Fruit fly (Drosophila melanogaster) whole organism, embryonic: Measurements from ENCODE around the gene GC2.

Experiments used
- Abd-B ChIP-seq: fragments of 200-800 bp; sonication (Bioruptor generic); optimal IDR thresholded peaks from 2 replicates; lab custom pipeline; 2018; ENCODE audit warnings: missing biosample characterization, mild to moderate bottlenecking, missing genetic modification characterization, moderate library complexity
- Bteb2 ChIP-seq: fragments of 200-800 bp; sonication (Bioruptor generic); optimal IDR thresholded peaks from 2 replicates; lab custom pipeline; 2016; ENCODE audit warnings: missing biosample characterization, missing genetic modification characterization
- CG10147 ChIP-seq: fragments of 200-800 bp; sonication (Bioruptor generic); optimal IDR thresholded peaks from 2 replicates; lab custom pipeline; 2019; ENCODE audit warnings: missing biosample characterization, mild to moderate bottlenecking, missing genetic modification characterization, moderate library complexity
- CG10431 ChIP-seq: fragments of 200-800 bp; sonication (Bioruptor generic); optimal IDR thresholded peaks from 3 replicates; lab custom pipeline; 2018; ENCODE audit warnings: missing biosample characterization, mild to moderate bottlenecking, missing genetic modification characterization
- CG10959 ChIP-seq: fragments of 200-800 bp; sonication (Bioruptor generic); IDR thresholded peaks from 2 replicates; pipeline ENCODE4 v1.3.6; 2022; ENCODE audit warnings: missing biosample characterization, missing genetic modification characterization
- CG12155 ChIP-seq: fragments of 200-800 bp; sonication (Bioruptor generic); optimal IDR thresholded peaks from 3 replicates; lab custom pipeline; 2016; ENCODE audit warnings: missing biosample characterization, missing genetic modification characterization
- CG13296 ChIP-seq: fragments of 200-800 bp; sonication (Bioruptor generic); optimal IDR thresholded peaks from 3 replicates; lab custom pipeline; 2018; ENCODE audit warnings: missing biosample characterization, mild to moderate bottlenecking, missing genetic modification characterization
- CG1529 ChIP-seq: fragments of 200-800 bp; sonication (Bioruptor generic); optimal IDR thresholded peaks from 3 replicates; lab custom pipeline; 2018; ENCODE audit warnings: missing biosample characterization, missing genetic modification characterization
- CG18619 ChIP-seq: fragments of 200-800 bp; sonication (Bioruptor generic); optimal IDR thresholded peaks from 3 replicates; lab custom pipeline; 2017; ENCODE audit warnings: missing biosample characterization, mild to moderate bottlenecking, missing genetic modification characterization
- CG2120 ChIP-seq: fragments of 200-800 bp; sonication (Bioruptor generic); optimal IDR thresholded peaks from 3 replicates; lab custom pipeline; 2016; ENCODE audit warnings: missing biosample characterization, missing genetic modification characterization
- CG2678 ChIP-seq: fragments of 200-800 bp; sonication (Bioruptor generic); optimal IDR thresholded peaks from 3 replicates; lab custom pipeline; 2019; ENCODE audit warnings: missing biosample characterization, mild to moderate bottlenecking, missing genetic modification characterization, moderate library complexity
- CG31224 ChIP-seq: fragments of 200-800 bp; sonication (Bioruptor generic); IDR thresholded peaks from 2 replicates; pipeline ENCODE4 v1.3.6; 2022; ENCODE audit warnings: missing biosample characterization, missing genetic modification characterization
- CG34422 ChIP-seq: fragments of 200-800 bp; sonication (Bioruptor generic); IDR thresholded peaks from 3 replicates; pipeline ENCODE4 v1.3.6; 2022; ENCODE audit warnings: missing biosample characterization, missing genetic modification characterization
- CG4360 ChIP-seq: fragments of 200-800 bp; sonication (Bioruptor generic); IDR thresholded peaks from 2 replicates; pipeline ENCODE4 v1.3.6; 2022; ENCODE audit warnings: missing biosample characterization, missing genetic modification characterization
- CG6272 ChIP-seq: fragments of 200-800 bp; sonication (Bioruptor generic); IDR thresholded peaks from 2 replicates; pipeline ENCODE4 v1.3.6; 2022; ENCODE audit warnings: missing biosample characterization, missing genetic modification characterization
- CG7556 ChIP-seq: fragments of 200-800 bp; sonication (Bioruptor generic); optimal IDR thresholded peaks from 2 replicates; lab custom pipeline; 2017; ENCODE audit warnings: missing biosample characterization, mild to moderate bottlenecking, missing genetic modification characterization
- CG7745 ChIP-seq: fragments of 200-800 bp; sonication (Bioruptor generic); optimal IDR thresholded peaks from 2 replicates; lab custom pipeline; 2018; ENCODE audit warnings: missing biosample characterization, mild to moderate bottlenecking, missing genetic modification characterization, moderate library complexity
- CG8359 ChIP-seq: fragments of 200-800 bp; sonication (Bioruptor generic); optimal IDR thresholded peaks from 2 replicates; lab custom pipeline; 2017; ENCODE audit warnings: missing biosample characterization, mild to moderate bottlenecking, missing genetic modification characterization, borderline replicate concordance
- CkIIα-i1 ChIP-seq: fragments of 200-800 bp; sonication (Bioruptor generic); IDR thresholded peaks from 2 replicates; pipeline ENCODE4 v1.3.6; 2022; ENCODE audit warnings: missing biosample characterization, missing genetic modification characterization
- Dref ChIP-seq: fragments of 200-800 bp; sonication (Bioruptor generic); IDR thresholded peaks from 2 replicates; pipeline ENCODE4 v1.3.6; 2022; ENCODE audit warnings: missing biosample characterization, missing genetic modification characterization
- Eip74EF ChIP-seq, 2 experiments: fragments of 200-800 bp in 1 of 2; fragments of >200 bp in 1 of 2; sonication (Bioruptor generic) in 1 of 2; optimal IDR thresholded peaks; 2 replicates each; lab custom pipeline; 2017 to 2019; ENCODE audit warnings: missing biosample characterization in 2 of 2, missing genetic modification characterization in 2 of 2, mild to moderate bottlenecking in 1 of 2, moderate library complexity in 1 of 2
- Hand ChIP-seq: fragments of 200-800 bp; sonication (Bioruptor generic); optimal IDR thresholded peaks from 2 replicates; lab custom pipeline; 2017; ENCODE audit warnings: mild to moderate bottlenecking, missing biosample characterization, missing genetic modification reagents, missing genetic modification characterization
- Hmr ChIP-seq: fragments of 200-800 bp; sonication (Bioruptor generic); optimal IDR thresholded peaks from 3 replicates; lab custom pipeline; 2017; ENCODE audit warnings: mild to moderate bottlenecking, missing biosample characterization, missing genetic modification reagents, missing genetic modification characterization
- Kr ChIP-seq: fragments of 200-800 bp; sonication (Bioruptor generic); optimal IDR thresholded peaks from 2 replicates; lab custom pipeline; 2017; ENCODE audit warnings: missing biosample characterization, mild to moderate bottlenecking, missing genetic modification characterization
- NC2α ChIP-seq: fragments of 200-800 bp; sonication (Bioruptor generic); optimal IDR thresholded peaks from 2 replicates; lab custom pipeline; 2016; ENCODE audit warnings: missing biosample characterization, missing genetic modification characterization
- NFAT ChIP-seq: fragments of 200-800 bp; sonication (Bioruptor generic); IDR thresholded peaks from 2 replicates; pipeline ENCODE4 v1.3.6; 2022; ENCODE audit warnings: missing biosample characterization, missing genetic modification characterization
- PHDP ChIP-seq: fragments of 200-800 bp; sonication (Bioruptor generic); optimal IDR thresholded peaks from 3 replicates; lab custom pipeline; 2018; ENCODE audit warnings: missing biosample characterization, mild to moderate bottlenecking, missing genetic modification characterization, moderate library complexity
- Sry-β ChIP-seq: fragments of 200-800 bp; sonication (Bioruptor generic); optimal IDR thresholded peaks from 2 replicates; lab custom pipeline; 2018; ENCODE audit warnings: missing biosample characterization, mild to moderate bottlenecking, missing genetic modification characterization, moderate library complexity
- Ssrp ChIP-seq: fragments of 200-800 bp; sonication (Bioruptor generic); optimal IDR thresholded peaks from 2 replicates; lab custom pipeline; 2018; ENCODE audit warnings: missing biosample characterization, mild to moderate bottlenecking, missing genetic modification characterization, moderate library complexity
- Tbp ChIP-seq: fragments of >200 bp; optimal IDR thresholded peaks from 2 replicates; lab custom pipeline; 2018; ENCODE audit warnings: missing biosample characterization, missing genetic modification characterization
- Xrp1 ChIP-seq: fragments of 200-800 bp; sonication (Bioruptor generic); IDR thresholded peaks from 2 replicates; pipeline ENCODE4 v1.3.6; 2022; ENCODE audit warnings: missing biosample characterization, missing genetic modification characterization
- YL-1 ChIP-seq: fragments of 200-800 bp; sonication (Bioruptor generic); optimal IDR thresholded peaks from 3 replicates; lab custom pipeline; 2017; ENCODE audit warnings: missing biosample characterization, mild to moderate bottlenecking, missing genetic modification characterization
- az2 ChIP-seq: fragments of 200-800 bp; sonication (Bioruptor generic); optimal IDR thresholded peaks from 3 replicates; lab custom pipeline; 2016; ENCODE audit warnings: missing biosample characterization, missing genetic modification characterization
- cad ChIP-seq: fragments of >200 bp; optimal IDR thresholded peaks from 2 replicates; lab custom pipeline; 2017; ENCODE audit warnings: missing biosample characterization, missing genetic modification characterization
- cwo ChIP-seq: fragments of 200-800 bp; sonication (Bioruptor generic); optimal IDR thresholded peaks from 3 replicates; lab custom pipeline; 2017; ENCODE audit warnings: missing biosample characterization, missing genetic modification characterization, mild to moderate bottlenecking, moderate library complexity, missing genetic modification reagents
- dan ChIP-seq: fragments of 200-800 bp; sonication (Bioruptor generic); IDR thresholded peaks from 2 replicates; pipeline ENCODE4 v1.3.6; 2022; ENCODE audit warnings: missing biosample characterization, missing genetic modification characterization
- dpn ChIP-seq, 2 experiments: fragments of 200-800 bp; sonication (Bioruptor generic); optimal IDR thresholded peaks; 3 replicates each; lab custom pipeline; 2016; ENCODE audit warnings: missing biosample characterization in 2 of 2, missing genetic modification characterization in 2 of 2
- ewg ChIP-seq: fragments of 200-800 bp; sonication (Bioruptor generic); optimal IDR thresholded peaks from 3 replicates; lab custom pipeline; 2017; ENCODE audit warnings: mild to moderate bottlenecking, missing biosample characterization, missing genetic modification reagents, missing genetic modification characterization
- ftz-f1 ChIP-seq: fragments of 200-800 bp; sonication (Bioruptor generic); optimal IDR thresholded peaks from 2 replicates; lab custom pipeline; 2016; ENCODE audit warnings: missing biosample characterization, missing genetic modification characterization
- h ChIP-seq: fragments of >200 bp; optimal IDR thresholded peaks from 2 replicates; lab custom pipeline; 2017
- hb ChIP-seq: fragments of 200-800 bp; sonication (Bioruptor generic); IDR thresholded peaks from 3 replicates; pipeline ENCODE4 v1.3.6; 2022; ENCODE audit warnings: missing biosample characterization, missing genetic modification characterization; ENCODE audit not compliant: partially characterized antibody
- otp ChIP-seq: fragments of 200-800 bp; sonication (Bioruptor generic); IDR thresholded peaks from 3 replicates; pipeline ENCODE4, ENCODE4 v1.3.6; 2022; ENCODE audit warnings: missing biosample characterization, missing genetic modification characterization
- pan ChIP-seq, 4 experiments: fragments of >200 bp in 3 of 4; fragments of 200-800 bp in 1 of 4; sonication (Bioruptor generic) in 1 of 4; optimal IDR thresholded peaks in 3 of 4; IDR thresholded peaks in 1 of 4; 2 replicates each; pipeline versions ENCODE4 v1.3.6 to Lab custom; 2017 to 2022; ENCODE audit warnings: missing biosample characterization in 2 of 4, missing genetic modification characterization in 2 of 4, mixed read lengths in 1 of 4
- pum ChIP-seq: fragments of 200-800 bp; sonication (Bioruptor generic); optimal IDR thresholded peaks from 2 replicates; lab custom pipeline; 2016; ENCODE audit warnings: missing biosample characterization, missing genetic modification characterization
- sens-2 ChIP-seq: fragments of 200-800 bp; sonication (Bioruptor generic); IDR thresholded peaks from 2 replicates; pipeline ENCODE4 v1.3.6; 2022; ENCODE audit warnings: missing biosample characterization, missing genetic modification characterization
- slbo ChIP-seq: fragments of 200-800 bp; sonication (Bioruptor generic); IDR thresholded peaks from 2 replicates; pipeline ENCODE4 v1.3.6; 2022; ENCODE audit warnings: missing biosample characterization, missing genetic modification characterization
- ssp ChIP-seq: fragments of 200-800 bp; sonication (Bioruptor generic); IDR thresholded peaks from 2 replicates; pipeline ENCODE4 v1.3.6; 2022; ENCODE audit warnings: missing biosample characterization, missing genetic modification characterization
- stc ChIP-seq: fragments of 200-800 bp; sonication (Bioruptor generic); IDR thresholded peaks from 2 replicates; pipeline ENCODE4 v1.3.6; 2022; ENCODE audit warnings: missing biosample characterization, missing genetic modification characterization
- tin ChIP-seq: fragments of 200-800 bp; sonication (Bioruptor generic); optimal IDR thresholded peaks from 3 replicates; lab custom pipeline; 2016; ENCODE audit warnings: missing biosample characterization, missing genetic modification characterization
- tup ChIP-seq: fragments of 200-800 bp; sonication (Bioruptor generic); optimal IDR thresholded peaks from 2 replicates; lab custom pipeline; 2016; ENCODE audit warnings: missing biosample characterization, mild to moderate bottlenecking, missing genetic modification characterization, moderate library complexity
- twi ChIP-seq: fragments of 200-800 bp; optimal IDR thresholded peaks from 2 replicates; lab custom pipeline; 2019; ENCODE audit warnings: missing biosample characterization, mild to moderate bottlenecking, missing genetic modification characterization, moderate library complexity

GC2 gene

DNA sequence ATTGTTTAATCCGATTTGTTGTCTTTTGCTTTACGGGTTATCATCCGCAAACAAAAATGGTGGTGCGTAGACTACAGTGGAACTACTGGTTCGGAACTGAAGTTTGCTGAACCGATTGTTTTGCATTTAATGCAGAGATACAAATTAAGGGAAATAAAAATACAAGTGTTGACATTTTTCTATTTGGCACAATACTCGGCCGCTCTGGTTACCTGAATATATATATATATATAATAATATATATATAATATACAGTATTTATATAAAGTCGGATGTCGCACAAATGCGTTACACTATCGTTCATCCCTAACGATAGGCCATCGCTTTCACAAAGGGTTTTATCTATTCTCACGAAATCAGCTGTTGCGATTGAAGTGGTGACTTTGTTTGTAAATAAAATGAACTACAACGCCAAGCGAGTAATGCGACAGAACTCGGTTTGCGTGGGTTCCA is 45.4 kb downstream of the GC2 start, which contains the start of the genes DCAF12 and Spt3 (continued):
- TF ChIP-seq CG4360 (GFP tag; lab: Robert Waterston, UW), result no peak
- TF ChIP-seq CG8359 (GFP tag; lab: Kevin White, UChicago), result peak; percentile 40
- peak in 1 of 2 experiments; percentile 45 for TF ChIP-seq dpn (GFP tag; optimal IDR thresholded peaks at IDR 0.05; lab: Kevin White, UChicago)
- TF ChIP-seq h (lab: Kevin White, UChicago), result no peak
- TF ChIP-seq pan (optimal IDR thresholded peaks at IDR 0.05; lab: Kevin White, UChicago), result no peak
- TF ChIP-seq pan (GFP tag; optimal IDR thresholded peaks at IDR 0.05 in 1 of 2, IDR thresholded peaks at IDR 0.05 in 1 of 2), result no peak
- TF ChIP-seq CG7745, result no peak
- TF ChIP-seq dan (GFP tag; lab: Robert Waterston, UW), result no peak
- TF ChIP-seq CkIIα-i1, result no peak
- TF ChIP-seq CG7556 (GFP tag; lab: Kevin White, UChicago), result no peak
- no peak for TF ChIP-seq NC2α (GFP tag; lab: Kevin White, UChicago)
- TF ChIP-seq stc (GFP tag; lab: Robert Waterston, UW), result no peak
- TF ChIP-seq Abd-B (GFP tag; lab: Kevin White, UChicago), result peak; percentile 87
- TF ChIP-seq Hmr (GFP tag; lab: Kevin White, UChicago), result no peak
- peak; percentile 77 for TF ChIP-seq slbo (GFP tag; lab: Robert Waterston, UW)
- TF ChIP-seq CG34422, result peak; percentile 43; the same call in 2 of the 3 replicates
- TF ChIP-seq PHDP (tag; lab: Kevin White, UChicago), result no peak
- peak; percentile 13 for TF ChIP-seq az2 (GFP tag; lab: Kevin White, UChicago)
- TF ChIP-seq CG13296 (GFP tag; lab: Kevin White, UChicago), result no peak
- peak; percentile 32 for TF ChIP-seq CG2120 (GFP tag; lab: Kevin White, UChicago)
- peak; percentile 69 for TF ChIP-seq twi
- TF ChIP-seq tin (GFP tag; lab: Kevin White, UChicago), result peak; percentile 12
- TF ChIP-seq CG1529 (GFP tag; lab: Kevin White, UChicago), result no peak
- TF ChIP-seq Eip74EF (GFP tag; optimal IDR thresholded peaks at IDR 0.05; lab: Kevin White, UChicago), result no peak
- TF ChIP-seq ftz-f1 (GFP tag; lab: Kevin White, UChicago), result no peak
- no peak for TF ChIP-seq CG2678 (tag; lab: Kevin White, UChicago)
- no peak for TF ChIP-seq Tbp
- TF ChIP-seq cwo (GFP tag; lab: Kevin White, UChicago), result no peak
- peak; percentile 47 for TF ChIP-seq ssp (GFP tag; lab: Robert Waterston, UW)
- TF ChIP-seq cad (GFP tag; lab: Kevin White, UChicago), result no peak
- peak; percentile 44 for TF ChIP-seq Ssrp (tag; lab: Kevin White, UChicago)
- TF ChIP-seq CG10147 (GFP tag; lab: Kevin White, UChicago), result peak; percentile 64
- 0 out of 2 replicates have a peak, but pooled peaks have one; percentile 35 for TF ChIP-seq CG31224 (GFP tag; lab: Robert Waterston, UW)
- no peak for TF ChIP-seq Hand (GFP tag; lab: Kevin White, UChicago)
- peak; percentile 5 for TF ChIP-seq YL-1
- peak; percentile 7 for TF ChIP-seq CG12155 (GFP tag; lab: Kevin White, UChicago)
- TF ChIP-seq Dref (GFP tag; lab: Robert Waterston, UW), result 0 out of 2 replicates have a peak, but pooled peaks have one; percentile 25
- peak; percentile 76 for TF ChIP-seq Sry-β (GFP tag; lab: Kevin White, UChicago)
- TF ChIP-seq otp (GFP tag; lab: Robert Waterston, UW), result no peak
- TF ChIP-seq CG10431, result no peak
- no peak for TF ChIP-seq tup (GFP tag; lab: Kevin White, UChicago)
- peak; percentile 72 for TF ChIP-seq CG6272 (GFP tag; lab: Robert Waterston, UW)
- TF ChIP-seq Bteb2 (GFP tag; lab: Kevin White, UChicago), result no peak
- TF ChIP-seq hb (GFP tag; lab: Robert Waterston, UW), result peak; percentile 94
- TF ChIP-seq sens-2 (GFP tag; lab: Robert Waterston, UW), result no peak
- TF ChIP-seq CG18619, result no peak
- no peak for TF ChIP-seq NFAT (GFP tag; lab: Robert Waterston, UW)
- TF ChIP-seq CG10959 (GFP tag; lab: Robert Waterston, UW), result no peak
- TF ChIP-seq pum (GFP tag; lab: Kevin White, UChicago), result no peak
- peak; percentile 35 for TF ChIP-seq ewg (GFP tag; lab: Kevin White, UChicago)
- peak; percentile 91 for TF ChIP-seq Kr (GFP tag; lab: Kevin White, UChicago)
- TF ChIP-seq Xrp1 (GFP tag; lab: Robert Waterston, UW), result peak; percentile 70
